Worm (Caenorhabditis elegans) whole organism, mixed stage, embryonic: ENCODE data around the gene nuo-3.

Experiments used
- bed-3 ChIP-seq: fragments of 200-800 bp; sonication (Bioruptor generic); optimal IDR thresholded peaks from 3 replicates; lab custom pipeline; 2018; ENCODE audit warnings: mild to moderate bottlenecking, missing genetic modification characterization, moderate library complexity, missing compliant biosample characterization
- ceh-39 ChIP-seq: fragments of 150-350 bp; optimal IDR thresholded peaks from 2 replicates; lab custom pipeline; 2014; ENCODE audit warnings: missing biosample characterization, missing genetic modification characterization
- drap-1 ChIP-seq: fragments of 200-800 bp; sonication (Bioruptor generic); optimal IDR thresholded peaks from 3 replicates; lab custom pipeline; 2018; ENCODE audit warnings: mild to moderate bottlenecking, missing genetic modification characterization, missing compliant biosample characterization
- elt-3 ChIP-seq: fragments of 150-350 bp; optimal IDR thresholded peaks from 2 replicates; lab custom pipeline; 2014; ENCODE audit warnings: missing biosample characterization, missing genetic modification characterization
- nhr-2 ChIP-seq: fragments of 150-350 bp; optimal IDR thresholded peaks from 2 replicates; lab custom pipeline; 2014; ENCODE audit warnings: missing biosample characterization, missing genetic modification characterization
- unc-39 ChIP-seq: fragments of 150-350 bp; optimal IDR thresholded peaks from 2 replicates; lab custom pipeline; 2014; ENCODE audit warnings: missing biosample characterization, missing genetic modification characterization
- unc-62 ChIP-seq: fragments of 150-350 bp; optimal IDR thresholded peaks from 2 replicates; lab custom pipeline; 2014; ENCODE audit warnings: missing biosample characterization, missing genetic modification reagents, missing genetic modification characterization
- zip-8 ChIP-seq: fragments of 150-350 bp; optimal IDR thresholded peaks from 2 replicates; lab custom pipeline; 2014; ENCODE audit warnings: missing biosample characterization, missing genetic modification characterization

DNA sequence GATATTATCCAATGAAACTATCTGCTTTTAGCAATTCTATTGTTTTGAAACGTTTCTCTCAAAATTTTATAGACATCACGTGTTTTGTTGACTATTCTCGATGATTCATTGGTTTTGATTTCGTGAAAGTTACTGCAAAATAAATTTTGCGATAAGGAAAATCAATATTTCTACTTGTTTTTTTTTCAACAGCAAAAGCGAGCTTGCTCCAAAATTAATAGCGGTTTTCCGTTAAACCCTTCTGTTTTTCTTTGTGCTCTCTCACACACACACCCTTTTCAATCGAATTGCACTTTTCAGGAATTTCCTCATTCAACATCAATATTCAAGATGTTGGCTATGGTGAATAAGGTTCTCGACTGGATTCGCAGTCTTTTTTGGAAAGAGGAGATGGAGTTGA, 505 bp upstream of the nuo-3 start, which contains the start of gene arl-8:
- no peak for TF ChIP-seq unc-39 (tag; lab: Kevin White, UChicago)
- no peak for TF ChIP-seq elt-3 (tag; lab: Kevin White, UChicago)
- no peak for TF ChIP-seq zip-8 (tag; lab: Kevin White, UChicago)
- no peak for TF ChIP-seq ceh-39 (tag; lab: Kevin White, UChicago)
- no peak for TF ChIP-seq unc-62
- TF ChIP-seq drap-1 (GFP tag; lab: Kevin White, UChicago) = no peak
- no peak for TF ChIP-seq nhr-2 (tag; lab: Kevin White, UChicago)
- TF ChIP-seq bed-3 = no peak
